In genomic region chr2L:12474212-12474891, dm6 we compare ENCODE assay signal across 1 fruit fly cellular context.
TF ChIP-seq lines count a peak whose summit lies in the region.

No protein-coding gene starts in this region.

TF ChIP-seq in whole organism, embryonic, 481 proteins besides CTCF, POLR2A, EP300 and RAD21 (continued from another document):
- no peak for TF ChIP-seq CG7928 (GFP tag; optimal IDR thresholded peaks at IDR 0.05; lab: Kevin White, UChicago)
- no peak for TF ChIP-seq PHDP (tag; optimal IDR thresholded peaks at IDR 0.05; lab: Kevin White, UChicago)
- peak; percentile 47 for TF ChIP-seq bigmax (GFP tag; optimal IDR thresholded peaks at IDR 0.05; lab: Kevin White, UChicago)
- peak; percentile 34 for TF ChIP-seq sqz (GFP tag; optimal IDR thresholded peaks at IDR 0.05; lab: Kevin White, UChicago)
- TF ChIP-seq CG4282 (GFP tag; optimal IDR thresholded peaks at IDR 0.05; lab: Kevin White, UChicago): no peak
- TF ChIP-seq crol (GFP tag; IDR thresholded peaks at IDR 0.05; lab: Robert Waterston, UW): no peak
- no peak for TF ChIP-seq CG5245 (GFP tag; optimal IDR thresholded peaks at IDR 0.05; lab: Kevin White, UChicago)
- TF ChIP-seq mirr (GFP tag; optimal IDR thresholded peaks at IDR 0.05; lab: Kevin White, UChicago): peak; percentile 52
- TF ChIP-seq Max (GFP tag; optimal IDR thresholded peaks at IDR 0.05; lab: Kevin White, UChicago): no peak
- no peak for TF ChIP-seq Oli (tag; optimal IDR thresholded peaks at IDR 0.05; lab: Kevin White, UChicago)
- TF ChIP-seq sens (GFP tag; lab: Kevin White, UChicago): peak; percentile 70
- TF ChIP-seq org-1 (GFP tag; optimal IDR thresholded peaks at IDR 0.05; lab: Kevin White, UChicago): peak; percentile 16
- no peak for TF ChIP-seq Hand (GFP tag; optimal IDR thresholded peaks at IDR 0.05; lab: Kevin White, UChicago)
- TF ChIP-seq fd96Cb (tag; optimal IDR thresholded peaks at IDR 0.05; lab: Kevin White, UChicago): no peak
- TF ChIP-seq CG7987 (GFP tag; optimal IDR thresholded peaks at IDR 0.05; lab: Kevin White, UChicago): peak; percentile 20
- TF ChIP-seq repo (GFP tag; optimal IDR thresholded peaks at IDR 0.05; lab: Kevin White, UChicago): no peak
- TF ChIP-seq sug (tag; optimal IDR thresholded peaks at IDR 0.05; lab: Kevin White, UChicago): peak; percentile 5
- no peak for TF ChIP-seq Sry-δ (GFP tag; optimal IDR thresholded peaks at IDR 0.05; lab: Kevin White, UChicago)
- no peak for TF ChIP-seq fd3F (GFP tag; optimal IDR thresholded peaks at IDR 0.05; lab: Kevin White, UChicago)
- TF ChIP-seq nau (GFP tag; optimal IDR thresholded peaks at IDR 0.05; lab: Kevin White, UChicago): peak; percentile 10
- TF ChIP-seq Xbp1 (GFP tag; optimal IDR thresholded peaks at IDR 0.05; lab: Kevin White, UChicago): no peak
- TF ChIP-seq CG3281 (GFP tag; optimal IDR thresholded peaks at IDR 0.05; lab: Kevin White, UChicago): no peak
- TF ChIP-seq H2.0 (GFP tag; IDR thresholded peaks at IDR 0.05; lab: Robert Waterston, UW): no peak
- no peak for TF ChIP-seq slbo (GFP tag; IDR thresholded peaks at IDR 0.05; lab: Robert Waterston, UW)
- no peak for TF ChIP-seq CG4360 (GFP tag; IDR thresholded peaks at IDR 0.05; lab: Robert Waterston, UW)
- TF ChIP-seq ara (GFP tag; IDR thresholded peaks at IDR 0.05; lab: Robert Waterston, UW): no peak
- peak; percentile 29 for TF ChIP-seq grn (GFP tag; optimal IDR thresholded peaks at IDR 0.05; lab: Kevin White, UChicago)
- TF ChIP-seq ham (GFP tag; IDR thresholded peaks at IDR 0.05; lab: Robert Waterston, UW): no peak
- no peak for TF ChIP-seq zfh1 (GFP tag; IDR thresholded peaks at IDR 0.05; lab: Robert Waterston, UW)
- no peak for TF ChIP-seq CG9727 (GFP tag; optimal IDR thresholded peaks at IDR 0.05; lab: Kevin White, UChicago)
- TF ChIP-seq CG18619 (GFP tag; optimal IDR thresholded peaks at IDR 0.05; lab: Kevin White, UChicago): no peak
- TF ChIP-seq chm (GFP tag; IDR thresholded peaks at IDR 0.05; lab: Robert Waterston, UW): no peak
- no peak for TF ChIP-seq Trl (optimal IDR thresholded peaks at IDR 0.05; lab: Kevin White, UChicago)
- no peak for TF ChIP-seq Trl (GFP tag; optimal IDR thresholded peaks at IDR 0.05; lab: Kevin White, UChicago)
- TF ChIP-seq jing (GFP tag; optimal IDR thresholded peaks at IDR 0.05; lab: Kevin White, UChicago): no peak
- TF ChIP-seq CkIIα-i1 (GFP tag; IDR thresholded peaks at IDR 0.05; lab: Robert Waterston, UW): no peak
- TF ChIP-seq CG15601 (tag; optimal IDR thresholded peaks at IDR 0.05; lab: Kevin White, UChicago): peak; percentile 28
- no peak for TF ChIP-seq ewg (GFP tag; optimal IDR thresholded peaks at IDR 0.05; lab: Kevin White, UChicago)
- TF ChIP-seq CG15269 (tag; optimal IDR thresholded peaks at IDR 0.05; lab: Kevin White, UChicago): no peak
- TF ChIP-seq twi (tag; optimal IDR thresholded peaks at IDR 0.05; lab: Kevin White, UChicago): no peak
- TF ChIP-seq CG6813 (GFP tag; optimal IDR thresholded peaks at IDR 0.05; lab: Kevin White, UChicago): no peak
- no peak for TF ChIP-seq abd-A (tag; optimal IDR thresholded peaks at IDR 0.05; lab: Kevin White, UChicago)
- TF ChIP-seq Med (GFP tag; lab: Kevin White, UChicago): peak; percentile 58
- no peak for TF ChIP-seq stc (GFP tag; IDR thresholded peaks at IDR 0.05; lab: Robert Waterston, UW)
- TF ChIP-seq Xrp1 (GFP tag; IDR thresholded peaks at IDR 0.05; lab: Robert Waterston, UW): no peak
- TF ChIP-seq lbe (GFP tag; optimal IDR thresholded peaks at IDR 0.05; lab: Kevin White, UChicago): peak; percentile 12
- TF ChIP-seq fd64A (GFP tag; optimal IDR thresholded peaks at IDR 0.05; lab: Kevin White, UChicago): peak; percentile 47
- TF ChIP-seq CG8290 (GFP tag; optimal IDR thresholded peaks at IDR 0.05; lab: Kevin White, UChicago): no peak
- no peak for TF ChIP-seq CG8290 (tag; optimal IDR thresholded peaks at IDR 0.05; lab: Kevin White, UChicago)
- no peak for TF ChIP-seq CG10543 (GFP tag; optimal IDR thresholded peaks at IDR 0.05; lab: Kevin White, UChicago)
- no peak for TF ChIP-seq CG8765 (GFP tag; IDR thresholded peaks at IDR 0.05; lab: Robert Waterston, UW)
- TF ChIP-seq Ada2b (GFP tag; IDR thresholded peaks at IDR 0.05; lab: Robert Waterston, UW): no peak
- TF ChIP-seq ash1 (GFP tag; optimal IDR thresholded peaks at IDR 0.05; lab: Kevin White, UChicago): no peak
- peak in 1 of 2 experiments; percentile 1 for TF ChIP-seq Pdp1 (GFP tag; optimal IDR thresholded peaks at IDR 0.05; lab: Kevin White, UChicago)
- no peak for TF ChIP-seq Dad (GFP tag; optimal IDR thresholded peaks at IDR 0.05; lab: Kevin White, UChicago)
- TF ChIP-seq croc (GFP tag; conservative IDR thresholded peaks at IDR 0.05; lab: Robert Waterston, UW): no peak
- TF ChIP-seq CG30403 (GFP tag; optimal IDR thresholded peaks at IDR 0.05; lab: Kevin White, UChicago): no peak
- TF ChIP-seq CHES-1-like (GFP tag; optimal IDR thresholded peaks at IDR 0.05; lab: Kevin White, UChicago): no peak
- TF ChIP-seq CG4707 (GFP tag; optimal IDR thresholded peaks at IDR 0.05; lab: Kevin White, UChicago): peak; percentile 13
- peak; percentile 37 for TF ChIP-seq CG33557 (GFP tag; optimal IDR thresholded peaks at IDR 0.05; lab: Kevin White, UChicago)
- no peak for TF ChIP-seq Elba2 (GFP tag; optimal IDR thresholded peaks at IDR 0.05; lab: Kevin White, UChicago)
